Fruit fly (Drosophila melanogaster): ENCODE measurements around the gene betaggt-I.

Gene betaggt-I

DNA sequence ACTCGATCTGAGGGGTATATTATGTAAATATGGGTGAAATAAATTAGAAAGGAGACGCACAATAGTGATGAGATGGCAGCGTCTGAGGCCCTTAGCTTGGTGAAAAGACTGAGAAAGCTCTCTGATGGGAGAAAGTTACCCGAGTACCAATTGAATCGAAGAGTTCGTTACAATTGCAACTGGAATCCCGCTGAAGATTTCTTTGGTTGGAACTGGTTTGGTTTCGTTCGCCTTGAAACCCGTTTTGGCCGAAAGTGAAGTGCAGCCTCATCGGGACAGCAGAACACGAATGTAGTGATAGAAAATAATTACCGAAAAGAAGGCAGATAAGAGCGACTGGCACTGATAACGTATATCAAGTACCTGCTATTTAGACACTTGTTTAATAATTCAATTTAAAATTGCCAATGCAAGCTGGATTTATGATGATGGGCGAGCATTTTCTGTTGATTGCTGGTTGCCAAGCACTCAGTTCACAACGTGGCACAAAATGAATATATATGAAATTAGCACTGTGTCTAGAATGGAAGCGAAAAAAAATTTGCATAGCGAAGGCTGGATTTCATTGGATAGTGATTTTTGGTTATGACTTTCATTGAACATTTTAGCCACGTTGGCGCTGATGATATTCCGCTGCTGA, 51.0 kb downstream of the betaggt-I start (continued):
- TF ChIP-seq dan (GFP tag; IDR thresholded peaks at IDR 0.05), result no peak
- peak; percentile 51; the same call in 1 of the 2 replicates for TF ChIP-seq vvl (GFP tag; IDR thresholded peaks at IDR 0.05)

dm6 chr2L:4997401-4998259, 52.3 kb downstream of the betaggt-I start:
- TF ChIP-seq CG1832 (GFP tag; optimal IDR thresholded peaks at IDR 0.05) (peak; percentile 95), ato (GFP tag; IDR thresholded peaks at IDR 0.05; ENCODE audit: partially characterized antibody) (peak; percentile 44; the same call in 1 of the 2 replicates), croc (GFP tag; conservative IDR thresholded peaks at IDR 0.05) (peak; percentile 99), CG31441 (GFP tag; IDR thresholded peaks at IDR 0.05) (peak; percentile 99), fd64A (GFP tag; optimal IDR thresholded peaks at IDR 0.05) (peak; percentile 98), CG14050 (GFP tag; IDR thresholded peaks at IDR 0.05) (peak; percentile 99), CG10654 (GFP tag; optimal IDR thresholded peaks at IDR 0.05) (peak; percentile 99), org-1 (GFP tag; optimal IDR thresholded peaks at IDR 0.05) (peak; percentile 98), crol (GFP tag; IDR thresholded peaks at IDR 0.05) (peak; percentile 96), grn (GFP tag; optimal IDR thresholded peaks at IDR 0.05) (peak; percentile 94), CG13775 (GFP tag; optimal IDR thresholded peaks at IDR 0.05) (peak; percentile 99), bbx (GFP tag; IDR thresholded peaks at IDR 0.05; ENCODE audit: partially characterized antibody) (peak; percentile 63), HLH4C (GFP tag; IDR thresholded peaks at IDR 0.05; ENCODE audit: partially characterized antibody) (peak; percentile 66), CG7928 (GFP tag; optimal IDR thresholded peaks at IDR 0.05) (peak; percentile 82), E2f2 (GFP tag; IDR thresholded peaks at IDR 0.05) (peak; percentile 88), ind (GFP tag; optimal IDR thresholded peaks at IDR 0.05) (peak; percentile 99), ftz-f1 (GFP tag; optimal IDR thresholded peaks at IDR 0.05) (peak; percentile 88), CG15011 (GFP tag; optimal IDR thresholded peaks at IDR 0.05) (peak; percentile 98), klu (GFP tag; IDR thresholded peaks at IDR 0.05) (peak; percentile 98), HLH3B (GFP tag; IDR thresholded peaks at IDR 0.05) (peak; percentile 99), kah (GFP tag; optimal IDR thresholded peaks at IDR 0.05) (peak; percentile 97), NC2β (GFP tag; optimal IDR thresholded peaks at IDR 0.05) (peak; percentile 99), Gsc (GFP tag; IDR thresholded peaks at IDR 0.05) (no peak; the same call in 1 of the 2 replicates), CG3163 (GFP tag; optimal IDR thresholded peaks at IDR 0.05) (peak; percentile 96), CG14014 (GFP tag; IDR thresholded peaks at IDR 0.05) (peak; percentile 99), GATAe (GFP tag; conservative IDR thresholded peaks at IDR 0.05) (peak; percentile 96), CG8388 (GFP tag; optimal IDR thresholded peaks at IDR 0.05) (peak; percentile 98), Scr (GFP tag; IDR thresholded peaks at IDR 0.05; ENCODE audit: partially characterized antibody) (peak; percentile 39; the same call in 1 of the 2 replicates), Deaf1 (tag; optimal IDR thresholded peaks at IDR 0.05) (peak; percentile 98), Hr78 (GFP tag; optimal IDR thresholded peaks at IDR 0.05) (peak in 1 of 2 experiments; percentile 97), CG8281 (tag; optimal IDR thresholded peaks at IDR 0.05) (peak; percentile 92), D19B (GFP tag; optimal IDR thresholded peaks at IDR 0.05) (peak; percentile 95), disco-r (GFP tag; optimal IDR thresholded peaks at IDR 0.05) (peak; percentile 99), esg (GFP tag; conservative IDR thresholded peaks at IDR 0.05) (peak; percentile 99), D19A (tag; optimal IDR thresholded peaks at IDR 0.05) (peak; percentile 97), Hmr (GFP tag; optimal IDR thresholded peaks at IDR 0.05) (peak; percentile 98), CG13296 (GFP tag; optimal IDR thresholded peaks at IDR 0.05) (peak; percentile 96), sisA (GFP tag; IDR thresholded peaks at IDR 0.05) (peak; percentile 100), bowl (GFP tag; IDR thresholded peaks at IDR 0.05) (peak; percentile 98), CG17568 (GFP tag; optimal IDR thresholded peaks at IDR 0.05) (peak; percentile 97), CHES-1-like (GFP tag; optimal IDR thresholded peaks at IDR 0.05) (peak; percentile 99), jumu (GFP tag; optimal IDR thresholded peaks at IDR 0.05) (peak; percentile 99), ash1 (GFP tag; optimal IDR thresholded peaks at IDR 0.05) (peak; percentile 93), CG6175 (GFP tag; IDR thresholded peaks at IDR 0.05) (peak; percentile 98)

Measured in whole organism, embryonic.